Fruit fly (Drosophila melanogaster): Measurements from ENCODE around the gene CG17154.

DNA sequence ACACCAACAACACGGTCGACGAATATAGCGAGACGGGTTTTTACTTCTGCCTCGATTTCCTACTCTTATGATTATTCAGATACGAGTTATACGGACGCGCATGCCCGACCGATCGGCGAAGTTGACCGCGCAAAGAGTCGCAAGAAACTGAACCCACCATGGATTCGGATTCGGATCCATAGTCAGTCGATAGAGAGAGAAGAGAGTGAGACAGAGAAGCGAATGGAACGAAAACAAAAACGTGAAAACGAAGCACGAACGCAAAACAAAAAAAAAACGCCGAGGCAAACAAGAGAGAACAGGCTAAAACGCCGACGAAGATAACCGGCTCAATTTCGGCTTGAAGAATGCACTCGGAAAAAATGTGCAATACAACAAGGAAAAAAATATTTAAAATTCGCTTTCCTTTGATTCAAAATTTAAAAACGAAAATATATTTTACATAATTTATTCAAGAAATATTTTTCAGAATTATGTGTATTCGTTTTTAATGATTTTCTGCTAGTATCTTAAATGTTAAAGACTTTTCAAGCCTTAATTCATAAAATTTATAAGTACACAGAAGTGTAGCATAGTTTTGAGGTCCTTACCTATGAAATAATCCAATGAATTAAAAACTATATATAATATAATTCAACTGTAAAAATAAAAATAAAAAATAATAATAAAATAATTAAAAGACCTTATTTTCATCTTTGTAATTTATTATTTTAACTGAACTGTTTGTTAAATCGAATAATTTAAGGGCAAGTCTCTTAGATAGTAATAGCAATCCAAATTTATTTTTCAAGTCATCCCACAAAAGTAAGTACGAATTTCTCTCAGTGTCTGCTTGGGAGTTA, 6.5 kb upstream of the CG17154 start, which contains the start of gene Sema5c:
- peak; percentile 61 for TF ChIP-seq dsx (GFP tag; optimal IDR thresholded peaks at IDR 0.05; ENCODE audit: poor library complexity, severe bottlenecking)
- TF ChIP-seq Lpt (GFP tag; optimal IDR thresholded peaks at IDR 0.05): peak; percentile 67
- TF ChIP-seq CG10669 (GFP tag; optimal IDR thresholded peaks at IDR 0.05): peak; percentile 45
- TF ChIP-seq Ets96B (tag; optimal IDR thresholded peaks at IDR 0.05): peak; percentile 46
- TF ChIP-seq eg (GFP tag; IDR thresholded peaks at IDR 0.05): peak; percentile 72
- peak; percentile 1 for TF ChIP-seq cyc (GFP tag; optimal IDR thresholded peaks at IDR 0.05)
- TF ChIP-seq CG4318 (GFP tag; optimal IDR thresholded peaks at IDR 0.05): peak; percentile 77
- peak; percentile 50 for TF ChIP-seq Gug (GFP tag; IDR thresholded peaks at IDR 0.05)
- peak; percentile 46 for TF ChIP-seq CG11902 (GFP tag; optimal IDR thresholded peaks at IDR 0.05)
- peak; percentile 78 for TF ChIP-seq esn (GFP tag; optimal IDR thresholded peaks at IDR 0.05)
- peak; percentile 25 for TF ChIP-seq Eip75B (GFP tag; optimal IDR thresholded peaks at IDR 0.05)
- peak; percentile 53 for TF ChIP-seq CG6854 (GFP tag; optimal IDR thresholded peaks at IDR 0.05)
- TF ChIP-seq Eip78C (GFP tag): peak; percentile 80
- peak; percentile 37 for TF ChIP-seq CG6808 (GFP tag; optimal IDR thresholded peaks at IDR 0.05)

All from whole organism, prepupa.